Fruit fly (Drosophila melanogaster): Measurements from ENCODE around the gene obst-A.
"Not testable (repeated sequence)": the region's sequence is repeated elsewhere in the genome, so short reads cannot be mapped to it uniquely, and the experiment has no call there.

Gene obst-A

dm6 chrX:20258939-20259338 lies 19.3 kb downstream of the obst-A start, which contains the start of gene CG42577:
Gene CG42577, plus strand, starts transcription at chrX:20259239.
- TF ChIP-seq D19A (tag; optimal IDR thresholded peaks at IDR 0.05); br (optimal IDR thresholded peaks at IDR 0.05); CG8478 (optimal IDR thresholded peaks at IDR 0.05): not testable (repeated sequence)

- TF ChIP-seq CG12769 (tag; optimal IDR thresholded peaks at IDR 0.05): no peak
- TF ChIP-seq HLH3B (GFP tag; IDR thresholded peaks at IDR 0.05): no peak
- no peak for TF ChIP-seq Sry-β (GFP tag; optimal IDR thresholded peaks at IDR 0.05)
- TF ChIP-seq gce (GFP tag; IDR thresholded peaks at IDR 0.05): no peak
- no peak for TF ChIP-seq Blimp-1 (GFP tag; optimal IDR thresholded peaks at IDR 0.05)
- no peak for TF ChIP-seq tll (GFP tag; optimal IDR thresholded peaks at IDR 0.05)
- no peak for TF ChIP-seq C15 (GFP tag; IDR thresholded peaks at IDR 0.05)
These were observed 30.0 kb downstream of the obst-A start, which contains the start of gene Inx6 for dm6 chrX:20269669-20270068. Gene Inx6, minus strand, starts transcription at chrX:20269769.

Data from whole organism, embryonic.